Worm (Caenorhabditis elegans): Measurements from ENCODE around the gene hda-1.
A peak's percentile ranks its signal among the peaks of the same experiment; 100 is the strongest.

Gene hda-1

ce11 chrV:14484582-14484981 lies 40.6 kb upstream of the hda-1 start, which contains the start of gene R02D5.4:
TSS of gene R02D5.4 (minus strand) at chrV:14484682.
- TF ChIP-seq F13C5.2 (tag; optimal IDR thresholded peaks at IDR 0.05) (no peak), tbx-37 (GFP tag; conservative IDR thresholded peaks at IDR 0.05) (no peak), aly-1 (tag; optimal IDR thresholded peaks at IDR 0.05) (no peak), ceh-13 (GFP tag; optimal IDR thresholded peaks at IDR 0.05) (no peak), scrt-1 (GFP tag; IDR thresholded peaks at IDR 0.05) (no peak), hmg-4 (GFP tag; optimal IDR thresholded peaks at IDR 0.05) (no peak), sea-1 (GFP tag; conservative IDR thresholded peaks at IDR 0.05) (no peak), ama-1 (optimal IDR thresholded peaks at IDR 0.05) (no peak), tbx-11 (GFP tag; IDR thresholded peaks at IDR 0.05) (no peak), flt-1 (GFP tag; IDR thresholded peaks at IDR 0.05) (no peak), hmbx-1 (tag; optimal IDR thresholded peaks at IDR 0.05) (no peak), tra-4 (tag; optimal IDR thresholded peaks at IDR 0.05) (no peak), ets-7 (tag; optimal IDR thresholded peaks at IDR 0.05) (no peak)

- TF ChIP-seq hmbx-1 (tag; optimal IDR thresholded peaks at IDR 0.05), result no peak
- TF ChIP-seq hnd-1 (tag; optimal IDR thresholded peaks at IDR 0.05), result no peak
- TF ChIP-seq F13C5.2 (tag; optimal IDR thresholded peaks at IDR 0.05), result peak; percentile 25
These were observed 34.1 kb upstream of the hda-1 start for ce11 chrV:14491097-14491496.

ce11 chrV:14493665-14494064 lies 31.5 kb upstream of the hda-1 start:
- TF ChIP-seq B0310.2 (tag; optimal IDR thresholded peaks at IDR 0.05) (no peak), hmg-4 (GFP tag; optimal IDR thresholded peaks at IDR 0.05) (no peak), flt-1 (GFP tag; IDR thresholded peaks at IDR 0.05) (no peak), ets-7 (tag; optimal IDR thresholded peaks at IDR 0.05) (no peak), F13C5.2 (tag; optimal IDR thresholded peaks at IDR 0.05) (no peak), tbx-37 (GFP tag; conservative IDR thresholded peaks at IDR 0.05) (no peak), aly-1 (tag; optimal IDR thresholded peaks at IDR 0.05) (no peak), scrt-1 (GFP tag; IDR thresholded peaks at IDR 0.05) (no peak), sea-1 (GFP tag; conservative IDR thresholded peaks at IDR 0.05) (no peak), pes-1 (GFP tag; IDR thresholded peaks at IDR 0.05) (no peak), tra-4 (tag; optimal IDR thresholded peaks at IDR 0.05) (no peak)

DNA sequence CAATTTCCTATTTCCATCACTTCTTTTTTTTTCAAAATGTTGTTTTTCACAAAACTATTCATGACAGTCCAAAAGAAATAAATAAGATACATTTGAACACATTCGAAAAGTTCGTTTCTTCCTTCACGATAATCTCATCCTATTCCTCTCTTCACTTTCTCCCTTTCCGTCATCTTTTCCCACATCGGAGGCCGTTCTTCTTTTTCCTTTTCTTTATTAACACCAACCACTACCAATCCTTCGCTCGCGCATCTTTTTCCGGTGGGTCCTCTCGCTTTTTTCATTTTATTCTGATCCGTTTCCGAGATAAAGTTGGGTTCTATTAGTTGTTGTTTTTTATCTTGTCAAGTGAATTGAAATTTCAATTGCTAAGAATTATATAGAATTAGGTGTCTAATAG lies 29.7 kb upstream of the hda-1 start:
- TF ChIP-seq sea-1 (GFP tag; conservative IDR thresholded peaks at IDR 0.05) (no peak), ceh-13 (GFP tag; optimal IDR thresholded peaks at IDR 0.05) (no peak), pes-1 (GFP tag; IDR thresholded peaks at IDR 0.05) (no peak), flt-1 (GFP tag; IDR thresholded peaks at IDR 0.05) (no peak)

DNA sequence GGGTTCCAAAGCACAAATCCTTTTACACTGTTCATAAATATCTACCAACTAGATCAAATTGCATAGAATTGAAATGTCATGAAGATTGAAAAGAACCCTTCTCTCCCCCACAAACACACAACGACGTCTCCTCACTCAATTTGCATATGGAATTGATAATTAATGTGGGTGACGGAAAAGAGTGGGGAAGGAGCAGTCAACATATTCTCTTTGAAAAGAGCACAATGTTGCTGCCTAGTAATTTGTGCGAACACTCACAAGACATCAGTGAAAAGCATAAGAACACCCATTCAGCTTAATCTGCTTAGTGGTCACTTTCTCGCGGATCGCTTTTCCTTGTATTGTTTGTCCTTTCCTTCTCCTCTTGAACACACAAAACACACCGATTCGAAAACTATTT lies 28.7 kb upstream of the hda-1 start:
- TF ChIP-seq tbx-37 (GFP tag; conservative IDR thresholded peaks at IDR 0.05) (no peak), ama-1 (optimal IDR thresholded peaks at IDR 0.05) (no peak), ceh-13 (GFP tag; optimal IDR thresholded peaks at IDR 0.05) (no peak)

- TF ChIP-seq hnd-1 (tag; optimal IDR thresholded peaks at IDR 0.05) (no peak), sea-1 (GFP tag; conservative IDR thresholded peaks at IDR 0.05) (no peak), ama-1 (optimal IDR thresholded peaks at IDR 0.05) (no peak), hmbx-1 (tag; optimal IDR thresholded peaks at IDR 0.05) (no peak), ets-7 (tag; optimal IDR thresholded peaks at IDR 0.05) (no peak), flt-1 (GFP tag; IDR thresholded peaks at IDR 0.05) (peak; percentile 40; the same call in 1 of the 2 replicates), F13C5.2 (tag; optimal IDR thresholded peaks at IDR 0.05) (peak; percentile 13), ceh-36 (tag; optimal IDR thresholded peaks at IDR 0.05) (no peak), scrt-1 (GFP tag; IDR thresholded peaks at IDR 0.05) (no peak), tra-4 (tag; optimal IDR thresholded peaks at IDR 0.05) (no peak), hmg-4 (GFP tag; optimal IDR thresholded peaks at IDR 0.05) (peak; percentile 80), pes-1 (GFP tag; IDR thresholded peaks at IDR 0.05) (no peak), aly-1 (tag; optimal IDR thresholded peaks at IDR 0.05) (no peak)
These were observed 27.0 kb upstream of the hda-1 start for ce11 chrV:14498204-14498603.

- no peak for TF ChIP-seq ets-7 (tag; optimal IDR thresholded peaks at IDR 0.05)
- TF ChIP-seq aly-1 (tag; optimal IDR thresholded peaks at IDR 0.05), result no peak
- TF ChIP-seq B0310.2 (tag; optimal IDR thresholded peaks at IDR 0.05), result no peak
- TF ChIP-seq hmg-4 (GFP tag; optimal IDR thresholded peaks at IDR 0.05), result no peak
- no peak for TF ChIP-seq pes-1 (GFP tag; IDR thresholded peaks at IDR 0.05)
- TF ChIP-seq ama-1 (optimal IDR thresholded peaks at IDR 0.05), result no peak
- no peak for TF ChIP-seq scrt-1 (GFP tag; IDR thresholded peaks at IDR 0.05)
- no peak for TF ChIP-seq ceh-13 (GFP tag; optimal IDR thresholded peaks at IDR 0.05)
- no peak for TF ChIP-seq flt-1 (GFP tag; IDR thresholded peaks at IDR 0.05)
- TF ChIP-seq ceh-36 (tag; optimal IDR thresholded peaks at IDR 0.05), result no peak
- no peak for TF ChIP-seq hnd-1 (tag; optimal IDR thresholded peaks at IDR 0.05)
- no peak for TF ChIP-seq tbx-37 (GFP tag; conservative IDR thresholded peaks at IDR 0.05)
- TF ChIP-seq tra-4 (tag; optimal IDR thresholded peaks at IDR 0.05), result no peak
- no peak for TF ChIP-seq tbx-11 (GFP tag; IDR thresholded peaks at IDR 0.05)
- no peak for TF ChIP-seq sea-1 (GFP tag; conservative IDR thresholded peaks at IDR 0.05)
- no peak for TF ChIP-seq F13C5.2 (tag; optimal IDR thresholded peaks at IDR 0.05)
- no peak for TF ChIP-seq hmbx-1 (tag; optimal IDR thresholded peaks at IDR 0.05)
These were observed 25.9 kb upstream of the hda-1 start for ce11 chrV:14499074-14499864.

DNA sequence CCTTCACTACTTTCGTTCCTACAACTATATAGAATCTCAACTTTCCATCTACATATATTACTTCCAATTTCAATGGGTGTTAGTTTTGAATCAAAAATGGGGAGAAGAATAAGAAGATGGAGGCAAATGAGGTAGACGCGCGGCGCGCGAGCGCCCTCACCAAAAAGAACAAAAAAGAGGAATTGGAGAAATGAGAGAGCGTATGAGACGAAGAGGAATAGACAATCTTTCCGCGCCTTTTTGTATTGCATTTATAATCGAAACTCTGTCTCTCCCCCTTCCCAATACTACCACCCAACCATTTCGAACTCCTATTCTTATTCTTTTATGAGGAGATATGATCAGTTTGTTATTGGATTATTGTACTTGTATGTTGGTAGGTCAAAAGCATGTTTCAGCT lies 24.6 kb upstream of the hda-1 start:
- no peak for TF ChIP-seq tbx-37 (GFP tag; conservative IDR thresholded peaks at IDR 0.05)
- TF ChIP-seq B0310.2 (tag; optimal IDR thresholded peaks at IDR 0.05), result no peak
- no peak for TF ChIP-seq ceh-36 (tag; optimal IDR thresholded peaks at IDR 0.05)
- no peak for TF ChIP-seq ceh-13 (GFP tag; optimal IDR thresholded peaks at IDR 0.05)
- TF ChIP-seq tbx-11 (GFP tag; IDR thresholded peaks at IDR 0.05), result no peak
- TF ChIP-seq ama-1 (optimal IDR thresholded peaks at IDR 0.05), result no peak
- TF ChIP-seq hmbx-1 (tag; optimal IDR thresholded peaks at IDR 0.05), result no peak
- no peak for TF ChIP-seq hmg-4 (GFP tag; optimal IDR thresholded peaks at IDR 0.05)
- TF ChIP-seq aly-1 (tag; optimal IDR thresholded peaks at IDR 0.05), result no peak
- TF ChIP-seq scrt-1 (GFP tag; IDR thresholded peaks at IDR 0.05), result no peak
- no peak for TF ChIP-seq hnd-1 (tag; optimal IDR thresholded peaks at IDR 0.05)

All from whole organism, early embryonic.